Worm (Caenorhabditis elegans): Measurements from ENCODE around the gene prp-8.

DNA sequence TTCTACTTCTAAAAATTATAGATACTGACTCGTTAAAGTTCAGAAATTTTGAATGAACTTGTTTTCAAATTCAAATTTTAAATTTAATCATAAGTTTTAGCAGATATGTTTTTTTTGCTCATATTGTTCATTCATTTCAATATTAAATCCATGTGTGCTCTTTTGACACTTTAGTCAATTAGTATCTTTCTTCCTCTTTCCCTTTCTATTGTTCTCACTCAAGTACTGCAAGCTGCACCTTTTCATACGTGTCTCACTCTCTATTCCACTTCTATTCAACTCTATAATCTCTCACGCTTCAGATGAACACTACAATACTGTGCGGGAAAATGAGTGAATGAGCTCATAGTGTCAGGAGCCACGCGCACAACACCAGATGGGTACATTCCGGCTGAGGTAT is 53.7 kb downstream of the prp-8 start, which contains the start of gene C30A5.16:
- TF ChIP-seq jun-1 (tag; optimal IDR thresholded peaks at IDR 0.05) (no peak), sdz-12 (GFP tag; optimal IDR thresholded peaks at IDR 0.05) (no peak), nhr-28 (tag; optimal IDR thresholded peaks at IDR 0.05) (no peak), hlh-30 (tag; optimal IDR thresholded peaks at IDR 0.05; ENCODE audit: insufficient read depth) (no peak), vab-7 (GFP tag; IDR thresholded peaks at IDR 0.05) (no peak), ztf-7 (tag; optimal IDR thresholded peaks at IDR 0.05) (no peak), ctbp-1 (GFP tag; IDR thresholded peaks at IDR 0.05) (no peak), nhr-6 (tag; optimal IDR thresholded peaks at IDR 0.05) (no peak), pha-4 (GFP tag; IDR thresholded peaks at IDR 0.05) (no peak), pha-4 (tag; optimal IDR thresholded peaks at IDR 0.05) (no peak), spr-3 (GFP tag; optimal IDR thresholded peaks at IDR 0.05) (no peak), T20F7.1 (GFP tag; optimal IDR thresholded peaks at IDR 0.05) (no peak)
